Worm (Caenorhabditis elegans): ENCODE results near the gene ZK616.2.

Gene ZK616.2

DNA sequence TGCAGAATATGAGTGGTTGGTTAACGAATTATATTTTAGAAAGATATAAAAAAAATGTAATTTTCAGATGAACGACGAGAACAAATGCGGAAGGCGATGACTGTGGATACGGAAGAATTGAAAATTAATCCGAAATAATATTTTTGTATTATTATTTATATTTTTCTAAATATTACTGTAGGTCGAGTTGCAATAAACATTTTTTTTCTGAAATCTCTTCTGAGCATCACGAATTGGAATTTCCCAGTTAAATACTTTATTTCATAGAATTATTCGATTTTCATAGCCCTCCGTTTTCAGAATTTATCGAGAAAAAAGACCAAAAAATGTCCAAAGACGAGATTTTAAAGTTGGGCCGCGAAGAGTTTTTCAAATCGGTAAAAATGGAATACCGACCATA lies at the start of gene ZK616.2:
Gene ZK616.2 (plus strand): TSS at position 301 of the 400 bp plus-strand sequence.
- TF ChIP-seq nhr-76 (tag; optimal IDR thresholded peaks at IDR 0.05) (no peak), zag-1 (tag; optimal IDR thresholded peaks at IDR 0.05) (no peak), lin-15B (tag; optimal IDR thresholded peaks at IDR 0.05) (no peak), ama-1 (optimal IDR thresholded peaks at IDR 0.05) (no peak), egl-5 (tag; optimal IDR thresholded peaks at IDR 0.05) (no peak), aly-2 (tag; optimal IDR thresholded peaks at IDR 0.05) (no peak), snpc-4 (tag; optimal IDR thresholded peaks at IDR 0.05) (no peak), elt-3 (tag; optimal IDR thresholded peaks at IDR 0.05) (no peak), nhr-25 (tag; optimal IDR thresholded peaks at IDR 0.05) (no peak), hmg-11 (tag; optimal IDR thresholded peaks at IDR 0.05) (no peak), mml-1 (tag; optimal IDR thresholded peaks at IDR 0.05) (no peak), nhr-11 (tag; optimal IDR thresholded peaks at IDR 0.05) (no peak), lin-39 (tag; optimal IDR thresholded peaks at IDR 0.05) (no peak), egl-27 (tag; optimal IDR thresholded peaks at IDR 0.05) (no peak), fos-1 (tag; optimal IDR thresholded peaks at IDR 0.05) (no peak), elt-2 (tag; optimal IDR thresholded peaks at IDR 0.05) (no peak), nhr-77 (tag; optimal IDR thresholded peaks at IDR 0.05) (no peak), nhr-28 (tag; optimal IDR thresholded peaks at IDR 0.05) (no peak)

DNA sequence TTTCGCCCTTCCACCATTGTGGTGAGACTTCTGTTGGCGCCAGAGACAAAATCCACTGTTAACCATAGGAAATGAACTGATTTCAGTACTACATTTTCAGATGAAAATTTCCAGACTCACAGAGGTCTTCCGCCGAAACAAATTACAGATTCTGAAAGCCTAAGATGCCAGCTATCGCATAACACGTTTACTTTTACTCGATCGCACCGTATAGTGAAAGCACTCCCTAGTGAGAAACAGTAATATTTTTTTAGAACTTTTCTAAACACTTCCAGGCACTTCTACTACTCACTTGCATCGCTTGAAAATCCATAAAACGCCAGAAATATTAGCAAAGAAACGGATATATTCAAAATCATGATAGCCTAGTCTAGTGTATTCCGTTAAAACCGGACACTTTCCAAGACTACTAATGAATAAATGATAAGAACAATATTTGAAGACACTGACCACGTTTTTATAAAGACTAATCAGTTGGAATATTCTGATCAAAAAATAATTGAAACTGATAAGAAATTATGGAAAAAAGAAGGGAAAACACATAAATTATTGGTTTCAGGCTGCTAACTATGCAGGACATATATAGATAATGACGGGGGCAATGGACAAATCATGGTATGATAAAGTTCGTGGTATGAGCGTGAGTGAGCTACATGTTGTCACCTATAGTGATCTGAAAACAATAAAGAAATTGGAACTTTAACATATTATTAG lies 47.0 kb upstream of the ZK616.2 start, which contains the start of gene gba-4:
Gene gba-4 (minus strand): TSS at position 418 of the 714 bp plus-strand sequence.
- TF ChIP-seq elt-2 (tag; optimal IDR thresholded peaks at IDR 0.05) (peak; percentile 81), pqm-1 (tag; optimal IDR thresholded peaks at IDR 0.05) (peak; percentile 42)

DNA sequence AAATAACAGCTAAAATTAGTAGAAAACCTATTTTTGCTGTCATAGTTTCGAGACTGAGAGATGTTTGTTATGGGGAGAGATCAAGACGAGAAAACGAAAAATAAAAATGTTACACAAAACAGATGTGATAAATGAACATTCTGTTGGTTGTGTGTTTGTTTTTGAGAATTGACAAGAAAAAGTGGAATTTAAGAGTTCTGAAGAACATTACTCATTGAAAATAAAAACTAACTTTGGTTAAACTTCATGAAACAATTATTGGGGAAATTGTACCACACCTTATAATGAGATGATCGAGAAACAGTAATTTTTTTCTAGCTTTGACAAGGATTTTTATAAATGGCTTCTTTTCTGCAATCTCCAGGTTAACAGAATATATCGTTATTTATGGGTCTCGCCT lies 44.3 kb upstream of the ZK616.2 start, which contains the start of gene Y4C6B.7:
Gene Y4C6B.7 (minus strand): TSS at position 101 of the 400 bp plus-strand sequence.
- no peak for TF ChIP-seq unc-39 (tag; optimal IDR thresholded peaks at IDR 0.05)
- no peak for TF ChIP-seq ceh-9 (tag; optimal IDR thresholded peaks at IDR 0.05)
- TF ChIP-seq nhr-237 (tag; optimal IDR thresholded peaks at IDR 0.05), result no peak
- TF ChIP-seq sea-2 (GFP tag; optimal IDR thresholded peaks at IDR 0.05), result no peak
- no peak for TF ChIP-seq nhr-76 (tag; optimal IDR thresholded peaks at IDR 0.05)
- no peak for TF ChIP-seq snpc-4 (tag; optimal IDR thresholded peaks at IDR 0.05)
- no peak for TF ChIP-seq nhr-12 (tag; optimal IDR thresholded peaks at IDR 0.05)
- TF ChIP-seq elt-3 (tag; optimal IDR thresholded peaks at IDR 0.05), result no peak
- TF ChIP-seq nhr-25 (tag; optimal IDR thresholded peaks at IDR 0.05), result no peak
- no peak for TF ChIP-seq ama-1 (optimal IDR thresholded peaks at IDR 0.05)
- TF ChIP-seq ztf-4 (tag; optimal IDR thresholded peaks at IDR 0.05), result no peak
- no peak for TF ChIP-seq nhr-67 (tag; optimal IDR thresholded peaks at IDR 0.05)
- TF ChIP-seq elt-2 (tag; optimal IDR thresholded peaks at IDR 0.05), result no peak

DNA sequence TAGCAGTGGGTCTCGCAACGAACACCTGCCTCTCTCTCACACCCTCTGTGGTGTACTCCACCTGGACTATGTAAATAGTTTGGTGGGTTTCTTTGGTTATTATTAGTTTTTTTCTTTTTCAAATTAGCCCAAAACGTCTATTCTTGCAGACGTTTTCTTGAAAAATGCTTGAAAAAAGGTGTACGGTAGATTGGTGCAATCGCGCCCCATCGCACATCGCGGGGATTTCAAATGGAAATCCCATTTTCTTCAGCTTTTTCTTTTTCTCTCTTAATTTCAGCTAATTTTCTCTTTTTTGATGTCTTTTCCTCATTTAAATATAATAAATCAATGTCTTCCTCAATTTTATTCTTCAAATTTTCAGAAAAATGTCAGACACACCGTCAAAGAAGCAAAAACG lies 43.5 kb upstream of the ZK616.2 start, which contains the start of gene Y4C6B.1:
Gene Y4C6B.1 (plus strand): TSS at position 365 of the 400 bp plus-strand sequence.
- TF ChIP-seq eor-1 (tag; optimal IDR thresholded peaks at IDR 0.05) (no peak), ZK546.5 (tag; optimal IDR thresholded peaks at IDR 0.05) (no peak), nhr-28 (tag; optimal IDR thresholded peaks at IDR 0.05) (no peak), egl-27 (tag; optimal IDR thresholded peaks at IDR 0.05) (no peak), nhr-76 (tag; optimal IDR thresholded peaks at IDR 0.05) (no peak), sea-2 (GFP tag; optimal IDR thresholded peaks at IDR 0.05) (no peak), elt-2 (tag; optimal IDR thresholded peaks at IDR 0.05) (no peak), ztf-11 (tag; optimal IDR thresholded peaks at IDR 0.05) (no peak), lin-15B (tag; optimal IDR thresholded peaks at IDR 0.05) (peak; percentile 30), fkh-2 (tag; optimal IDR thresholded peaks at IDR 0.05) (no peak), egl-5 (tag; optimal IDR thresholded peaks at IDR 0.05) (no peak), nhr-67 (tag; optimal IDR thresholded peaks at IDR 0.05) (no peak), nhr-43 (tag; optimal IDR thresholded peaks at IDR 0.05; ENCODE audit: poor library complexity, severe bottlenecking) (no peak), pqm-1 (tag; optimal IDR thresholded peaks at IDR 0.05) (no peak), nfya-1 (tag; optimal IDR thresholded peaks at IDR 0.05; ENCODE audit: insufficient read depth) (peak; percentile 22)

DNA sequence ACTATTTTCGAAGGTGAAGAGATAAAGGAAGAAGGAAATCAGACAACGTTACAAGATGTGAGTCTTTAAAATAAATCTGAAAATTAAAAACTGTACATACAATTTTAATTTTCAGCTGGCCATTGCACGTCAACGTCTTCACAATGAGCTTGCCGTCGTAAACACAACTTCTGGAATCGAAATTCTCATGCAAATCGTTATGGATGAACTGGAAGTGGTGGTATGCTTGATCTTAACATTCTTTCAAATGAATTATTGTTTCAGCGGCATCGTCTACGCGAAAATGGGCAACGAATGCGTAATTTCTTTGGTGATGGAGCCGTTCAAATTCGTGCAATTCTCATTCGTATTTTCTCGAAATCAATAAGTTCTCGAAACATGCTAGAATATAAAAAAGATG lies 43.1 kb upstream of the ZK616.2 start:
- no peak for TF ChIP-seq skn-1 (tag; optimal IDR thresholded peaks at IDR 0.05)
- TF ChIP-seq egl-5 (tag; optimal IDR thresholded peaks at IDR 0.05), result no peak
- TF ChIP-seq jun-1 (tag; optimal IDR thresholded peaks at IDR 0.05), result no peak
- TF ChIP-seq mdl-1 (tag; optimal IDR thresholded peaks at IDR 0.05), result no peak
- TF ChIP-seq lin-15B (tag; optimal IDR thresholded peaks at IDR 0.05), result no peak
- TF ChIP-seq sea-2 (GFP tag; optimal IDR thresholded peaks at IDR 0.05), result no peak
- no peak for TF ChIP-seq snpc-4 (tag; optimal IDR thresholded peaks at IDR 0.05)
- no peak for TF ChIP-seq daf-12 (tag; optimal IDR thresholded peaks at IDR 0.05)
- no peak for TF ChIP-seq nhr-11 (tag; optimal IDR thresholded peaks at IDR 0.05)
- no peak for TF ChIP-seq unc-62 (GFP tag; optimal IDR thresholded peaks at IDR 0.05)
- TF ChIP-seq elt-3 (tag; optimal IDR thresholded peaks at IDR 0.05), result no peak
- no peak for TF ChIP-seq fkh-10 (GFP tag; optimal IDR thresholded peaks at IDR 0.05)
- TF ChIP-seq tbx-2 (tag; optimal IDR thresholded peaks at IDR 0.05), result no peak
- no peak for TF ChIP-seq unc-39 (tag; optimal IDR thresholded peaks at IDR 0.05)

Measured in whole organism, L3 larva.